Worm (Caenorhabditis elegans) whole organism, L4 larva: ENCODE data around the gene F34H10.3.
A peak's percentile ranks its signal among the peaks of the same experiment; 100 is the strongest.

ENCODE experiments used
- F37D6.2 ChIP-seq: sonication (generic microtip); optimal IDR thresholded peaks from 2 replicates; lab custom pipeline; 2016; ENCODE audit warnings: mild to moderate bottlenecking, missing genetic modification characterization, missing compliant biosample characterization
- R02D3.7 ChIP-seq: fragments of 150-350 bp; sonication (generic microtip); optimal IDR thresholded peaks from 3 replicates; lab custom pipeline; 2014; ENCODE audit warnings: missing biosample characterization, missing genetic modification characterization
- T20F7.1 ChIP-seq: fragments of 200-800 bp; sonication (Bioruptor generic); optimal IDR thresholded peaks from 2 replicates; lab custom pipeline; 2018; ENCODE audit warnings: mild to moderate bottlenecking, missing genetic modification characterization, missing compliant biosample characterization
- Y48G9A.11 ChIP-seq: fragments of 200-800 bp; sonication (Bioruptor generic); IDR thresholded peaks from 2 replicates; pipeline ENCODE4 v1.3.6; 2022; ENCODE audit warnings: missing genetic modification reagents, missing genetic modification characterization, missing compliant biosample characterization
- Y75B8A.6 ChIP-seq: fragments of 200-800 bp; sonication (Bioruptor generic); IDR thresholded peaks from 2 replicates; pipeline ENCODE4 v1.3.6; 2022; ENCODE audit warnings: missing genetic modification reagents, missing genetic modification characterization, missing compliant biosample characterization
- ZK546.5 ChIP-seq, 2 experiments: sonication (generic microtip); optimal IDR thresholded peaks; 2 replicates each; lab custom pipeline; 2017; ENCODE audit warnings: missing biosample characterization in 2 of 2, missing genetic modification characterization in 2 of 2
- aha-1 ChIP-seq: fragments of 150-350 bp; peaks from one replicate; lab custom pipeline; 2014; ENCODE audit warnings: missing biosample characterization, missing genetic modification characterization
- attf-4 ChIP-seq: sonication (generic microtip); optimal IDR thresholded peaks from 3 replicates; lab custom pipeline; 2017; ENCODE audit warnings: missing biosample characterization, missing genetic modification characterization
- ceh-44 ChIP-seq: fragments of 200-800 bp; sonication (Bioruptor generic); IDR thresholded peaks from 2 replicates; pipeline ENCODE4 v1.3.6; 2022; ENCODE audit warnings: missing genetic modification reagents, missing genetic modification characterization, missing compliant biosample characterization
- ces-1 ChIP-seq: fragments of 150-350 bp; sonication (generic microtip); optimal IDR thresholded peaks from 4 replicates; lab custom pipeline; 2014; ENCODE audit warnings: missing biosample characterization, missing genetic modification reagents, missing genetic modification characterization
- daf-12 ChIP-seq: fragments of 150-350 bp; optimal IDR thresholded peaks from 2 replicates; lab custom pipeline; 2014; ENCODE audit warnings: missing biosample characterization, missing genetic modification reagents, missing genetic modification characterization
- daf-8 ChIP-seq: fragments of 200-800 bp; sonication (Bioruptor generic); IDR thresholded peaks from 2 replicates; pipeline ENCODE4 v1.3.6; 2022; ENCODE audit warnings: missing genetic modification characterization, missing compliant biosample characterization
- dmd-9 ChIP-seq: fragments of 200-800 bp; sonication (Bioruptor generic); IDR thresholded peaks from 2 replicates; pipeline ENCODE4 v1.3.6; 2022; ENCODE audit warnings: missing genetic modification reagents, missing genetic modification characterization, missing compliant biosample characterization
- dpl-1 ChIP-seq: fragments of 150-350 bp; optimal IDR thresholded peaks from 2 replicates; lab custom pipeline; 2014; ENCODE audit warnings: missing biosample characterization, missing genetic modification reagents, missing genetic modification characterization
- egl-27 ChIP-seq: sonication (generic microtip); optimal IDR thresholded peaks from 3 replicates; lab custom pipeline; 2017; ENCODE audit warnings: missing biosample characterization, missing genetic modification reagents, missing genetic modification characterization
- fkh-10 ChIP-seq: fragments of 150-350 bp; optimal IDR thresholded peaks from 2 replicates; lab custom pipeline; 2014; ENCODE audit warnings: missing biosample characterization, missing genetic modification reagents, missing genetic modification characterization
- gei-8 ChIP-seq: fragments of 200-800 bp; sonication (Bioruptor generic); optimal IDR thresholded peaks from 2 replicates; lab custom pipeline; 2018; ENCODE audit warnings: mild to moderate bottlenecking, missing genetic modification characterization, missing compliant biosample characterization
- hif-1 ChIP-seq, 2 experiments: sonication (generic microtip); optimal IDR thresholded peaks; 2 replicates each; lab custom pipeline; 2016 to 2017; ENCODE audit warnings: missing compliant biosample characterization in 2 of 2, missing genetic modification characterization in 2 of 2, missing genetic modification reagents in 2 of 2, missing genotype in 2 of 2, mild to moderate bottlenecking in 1 of 2
- hlh-30 ChIP-seq: sonication (generic microtip); optimal IDR thresholded peaks from 2 replicates; lab custom pipeline; 2017; ENCODE audit warnings: antibody characterized with exemption, mild to moderate bottlenecking, missing genetic modification characterization, missing compliant biosample characterization; ENCODE audit not compliant: insufficient read depth
- hmg-1.1 ChIP-seq: fragments of 200-800 bp; sonication (Bioruptor generic); IDR thresholded peaks from 2 replicates; pipeline ENCODE4 v1.3.6; 2022; ENCODE audit warnings: missing genetic modification reagents, missing genetic modification characterization, missing compliant biosample characterization
- lim-7 ChIP-seq: fragments of 200-800 bp; sonication (Bioruptor generic); IDR thresholded peaks from 2 replicates; pipeline ENCODE4 v1.3.6; 2022; ENCODE audit warnings: missing genetic modification characterization, missing compliant biosample characterization
- lin-1 ChIP-seq: fragments of 200-800 bp; sonication (Bioruptor generic); IDR thresholded peaks from 2 replicates; pipeline ENCODE4 v1.3.6; 2022; ENCODE audit warnings: missing genetic modification reagents, missing genetic modification characterization, missing compliant biosample characterization
- lin-13 ChIP-seq: fragments of 150-350 bp; optimal IDR thresholded peaks from 2 replicates; lab custom pipeline; 2014; ENCODE audit warnings: missing biosample characterization, missing genetic modification reagents, missing genetic modification characterization
- lin-15B ChIP-seq: fragments of 150-350 bp; sonication (generic microtip); optimal IDR thresholded peaks from 3 replicates; lab custom pipeline; 2014; ENCODE audit warnings: missing biosample characterization, missing genetic modification characterization
- lin-29 ChIP-seq: fragments of 200-800 bp; sonication (Bioruptor generic); IDR thresholded peaks from 2 replicates; pipeline ENCODE4 v1.3.6; 2022; ENCODE audit warnings: missing genetic modification reagents, missing genetic modification characterization, missing compliant biosample characterization
- lin-38 ChIP-seq: fragments of 200-800 bp; sonication (Bioruptor generic); IDR thresholded peaks from 2 replicates; pipeline ENCODE4 v1.3.6; 2022; ENCODE audit warnings: missing genetic modification reagents, missing genetic modification characterization, missing compliant biosample characterization
- lir-3 ChIP-seq: sonication (generic microtip); optimal IDR thresholded peaks from 2 replicates; lab custom pipeline; 2016; ENCODE audit warnings: mild to moderate bottlenecking, missing genetic modification characterization, missing compliant biosample characterization
- lsy-2 ChIP-seq, 2 experiments: fragments of 150-350 bp in 1 of 2; sonication (generic microtip) in 1 of 2; optimal IDR thresholded peaks; 2 replicates each; lab custom pipeline; 2014 to 2017; ENCODE audit warnings: missing biosample characterization in 2 of 2, missing genetic modification characterization in 2 of 2
- madf-5 ChIP-seq, 2 experiments: fragments of 200-800 bp; sonication (Bioruptor generic); IDR thresholded peaks; 2 replicates each; pipeline ENCODE4 v1.3.6; 2022; ENCODE audit warnings: missing compliant biosample characterization in 2 of 2, missing genetic modification characterization in 2 of 2
- madf-9 ChIP-seq: fragments of 200-800 bp; sonication (Bioruptor generic); conservative IDR thresholded peaks from 2 replicates; pipeline ENCODE4 v1.3.6; 2022; ENCODE audit warnings: missing genetic modification reagents, missing genetic modification characterization, missing compliant biosample characterization
- mdt-29 ChIP-seq: fragments of 200-800 bp; sonication (Bioruptor generic); IDR thresholded peaks from 2 replicates; pipeline ENCODE4 v1.3.6; 2022; ENCODE audit warnings: missing genetic modification reagents, missing genetic modification characterization, missing compliant biosample characterization
- mep-1 ChIP-seq: fragments of 150-350 bp; sonication (generic microtip); optimal IDR thresholded peaks from 3 replicates; lab custom pipeline; 2014; ENCODE audit warnings: missing biosample characterization, missing genetic modification characterization
- mxl-2 ChIP-seq: fragments of 200-800 bp; sonication (Bioruptor generic); conservative IDR thresholded peaks from 2 replicates; pipeline ENCODE4 v1.3.6; 2022; ENCODE audit warnings: missing genetic modification reagents, missing genetic modification characterization, missing compliant biosample characterization
- nhr-10 ChIP-seq: fragments of 150-350 bp; optimal IDR thresholded peaks from 2 replicates; lab custom pipeline; 2014; ENCODE audit warnings: missing biosample characterization, missing genetic modification characterization
- nhr-102 ChIP-seq: sonication (generic microtip); optimal IDR thresholded peaks from 2 replicates; lab custom pipeline; 2016; ENCODE audit warnings: mild to moderate bottlenecking, missing genetic modification characterization, moderate library complexity, missing compliant biosample characterization
- nhr-237 ChIP-seq: sonication (generic microtip); optimal IDR thresholded peaks from 2 replicates; lab custom pipeline; 2017; ENCODE audit warnings: missing biosample characterization, missing genetic modification characterization
- nhr-25 ChIP-seq: sonication (generic microtip); optimal IDR thresholded peaks from 2 replicates; lab custom pipeline; 2017; ENCODE audit warnings: missing genetic modification characterization, mild to moderate bottlenecking, missing compliant biosample characterization, antibody characterized with exemption, moderate library complexity, borderline replicate concordance; ENCODE audit not compliant: insufficient read depth
- nhr-48 ChIP-seq: sonication (generic microtip); optimal IDR thresholded peaks from 2 replicates; lab custom pipeline; 2016; ENCODE audit warnings: mild to moderate bottlenecking, missing genetic modification characterization, missing compliant biosample characterization
- nhr-6 ChIP-seq: fragments of 150-350 bp; optimal IDR thresholded peaks from 2 replicates; lab custom pipeline; 2014; ENCODE audit warnings: missing biosample characterization, missing genetic modification characterization
- nhr-76 ChIP-seq: fragments of 150-350 bp; optimal IDR thresholded peaks from 2 replicates; lab custom pipeline; 2014; ENCODE audit warnings: missing biosample characterization, missing genetic modification characterization
- pha-4 ChIP-seq, 2 experiments: fragments of 150-350 bp in 1 of 2; fragments of 200-800 bp in 1 of 2; sonication (Bioruptor generic) in 1 of 2; IDR thresholded peaks in 1 of 2; optimal IDR thresholded peaks in 1 of 2; 2 replicates each; pipeline versions ENCODE4 v1.3.6 to Lab custom; 2014 to 2022; ENCODE audit warnings: missing genetic modification characterization in 2 of 2, missing genetic modification reagents in 2 of 2, missing biosample characterization in 1 of 2, missing compliant biosample characterization in 1 of 2
- pqm-1 ChIP-seq: sonication (generic microtip); optimal IDR thresholded peaks from 2 replicates; lab custom pipeline; 2017; ENCODE audit warnings: missing biosample characterization, missing genetic modification characterization
- sdz-12 ChIP-seq: fragments of 200-800 bp; sonication (Bioruptor generic); optimal IDR thresholded peaks from 2 replicates; lab custom pipeline; 2018; ENCODE audit warnings: mild to moderate bottlenecking, missing genetic modification characterization, missing compliant biosample characterization
- set-16 ChIP-seq: fragments of 200-800 bp; sonication (Bioruptor generic); IDR thresholded peaks from 2 replicates; pipeline ENCODE4 v1.3.6; 2022; ENCODE audit warnings: missing genetic modification reagents, missing genetic modification characterization, missing compliant biosample characterization
- spr-1 ChIP-seq: sonication (generic microtip); optimal IDR thresholded peaks from 2 replicates; lab custom pipeline; 2016; ENCODE audit warnings: mild to moderate bottlenecking, missing genetic modification characterization, missing compliant biosample characterization
- spr-3 ChIP-seq: fragments of 200-800 bp; sonication (Bioruptor generic); optimal IDR thresholded peaks from 2 replicates; lab custom pipeline; 2018; ENCODE audit warnings: mild to moderate bottlenecking, missing genetic modification characterization, missing compliant biosample characterization
- tag-97 ChIP-seq: fragments of 200-800 bp; sonication (Bioruptor generic); IDR thresholded peaks from 2 replicates; pipeline ENCODE4 v1.3.6; 2022; ENCODE audit warnings: missing genetic modification characterization, missing compliant biosample characterization
- tra-1 ChIP-seq: fragments of 200-800 bp; sonication (Bioruptor generic); IDR thresholded peaks from 2 replicates; pipeline ENCODE4 v1.3.6; 2022; ENCODE audit warnings: missing genetic modification reagents, missing genetic modification characterization, missing compliant biosample characterization
- zag-1 ChIP-seq: fragments of 150-350 bp; optimal IDR thresholded peaks from 2 replicates; lab custom pipeline; 2014; ENCODE audit warnings: missing biosample characterization, missing genetic modification characterization
- zfp-2 ChIP-seq: sonication (generic microtip); optimal IDR thresholded peaks from 2 replicates; lab custom pipeline; 2016; ENCODE audit warnings: mild to moderate bottlenecking, missing genetic modification characterization, missing compliant biosample characterization

F34H10.3 gene

ce11 chrX:9637700-9638099 is 2.9 kb upstream of the F34H10.3 start (continued):
- peak; percentile 46 for TF ChIP-seq T20F7.1 (GFP tag; lab: Kevin White, UChicago)
- TF ChIP-seq nhr-237 (tag; lab: Kevin White, UChicago) = no peak
- TF ChIP-seq nhr-102 = peak; percentile 73
- no peak for TF ChIP-seq nhr-10 (tag; lab: Kevin White, UChicago)
- TF ChIP-seq zfp-2 (tag; lab: Kevin White, UChicago) = no peak
- TF ChIP-seq spr-1 (tag; lab: Kevin White, UChicago) = peak; percentile 73
- TF ChIP-seq Y75B8A.6 = peak; percentile 71; the same call in 1 of the 2 replicates
- TF ChIP-seq aha-1 (tag; lab: Kevin White, UChicago) = peak; percentile 22
- TF ChIP-seq lin-29 (GFP tag; lab: Robert Waterston, UW) = peak; percentile 15; the same call in 1 of the 2 replicates
- peak; percentile 70 for TF ChIP-seq nhr-48 (tag; lab: Kevin White, UChicago)
- TF ChIP-seq ces-1 (GFP tag; lab: Kevin White, UChicago) = no peak
- TF ChIP-seq nhr-76 = no peak
- peak; percentile 91 for TF ChIP-seq ceh-44 (GFP tag; lab: Robert Waterston, UW)
- peak; percentile 83 for TF ChIP-seq madf-9 (GFP tag; lab: Robert Waterston, UW)
- TF ChIP-seq madf-5 (GFP tag; IDR thresholded peaks at IDR 0.05; lab: Robert Waterston, UW) = peak; percentile 86 to 87; a peak in 2 of 4 replicates
- peak; percentile 68; the same call in 1 of the 2 replicates for TF ChIP-seq dmd-9 (GFP tag; lab: Robert Waterston, UW)
- TF ChIP-seq egl-27 (tag; lab: Kevin White, UChicago) = no peak
- peak; percentile 90 for TF ChIP-seq tra-1 (GFP tag; lab: Robert Waterston, UW)
- no peak for TF ChIP-seq nhr-25 (tag; lab: Kevin White, UChicago)
- TF ChIP-seq lin-38 (GFP tag; lab: Robert Waterston, UW) = peak; percentile 75
- TF ChIP-seq mep-1 (tag; lab: Kevin White, UChicago) = peak; percentile 60
- no peak for TF ChIP-seq daf-8 (GFP tag; lab: Robert Waterston, UW)
- TF ChIP-seq lsy-2 (tag; optimal IDR thresholded peaks at IDR 0.05; lab: Kevin White, UChicago) = peak in 1 of 2 experiments; percentile 41
- no peak for TF ChIP-seq zag-1
- no peak for TF ChIP-seq lin-15B (tag; lab: Kevin White, UChicago)
- TF ChIP-seq ZK546.5 (tag; optimal IDR thresholded peaks at IDR 0.05; lab: Kevin White, UChicago) = no peak
- TF ChIP-seq F37D6.2 (tag; lab: Kevin White, UChicago) = peak; percentile 32
- TF ChIP-seq lin-13 = peak; percentile 1
- peak; percentile 19 for TF ChIP-seq dpl-1
- peak; percentile 61 for TF ChIP-seq sdz-12 (GFP tag; lab: Kevin White, UChicago)
- TF ChIP-seq lin-1 (GFP tag; lab: Robert Waterston, UW) = peak; percentile 81
- no peak for TF ChIP-seq daf-12
- TF ChIP-seq hif-1 (tag; optimal IDR thresholded peaks at IDR 0.05; lab: Kevin White, UChicago) = no peak
- peak; percentile 79 for TF ChIP-seq Y48G9A.11 (GFP tag; lab: Robert Waterston, UW)
- no peak for TF ChIP-seq nhr-6 (tag; lab: Kevin White, UChicago)
- TF ChIP-seq hlh-30 = no peak
- peak; percentile 63 for TF ChIP-seq spr-3 (GFP tag; lab: Kevin White, UChicago)
- no peak for TF ChIP-seq pqm-1 (tag; lab: Kevin White, UChicago)
- TF ChIP-seq lir-3 (tag; lab: Kevin White, UChicago) = peak; percentile 58
- peak; percentile 58 for TF ChIP-seq gei-8 (GFP tag; lab: Kevin White, UChicago)
- peak; percentile 87 for TF ChIP-seq hmg-1.1
- TF ChIP-seq mxl-2 (GFP tag; lab: Robert Waterston, UW) = peak; percentile 77
- no peak for TF ChIP-seq set-16
- no peak for TF ChIP-seq R02D3.7 (tag; lab: Kevin White, UChicago)
- TF ChIP-seq tag-97 (GFP tag; lab: Robert Waterston, UW) = 0 out of 2 replicates have a peak, but pooled peaks have one; percentile 65
- TF ChIP-seq pha-4 (GFP tag; IDR thresholded peaks at IDR 0.05; lab: Robert Waterston, UW) = peak; percentile 94
- TF ChIP-seq pha-4 (tag; optimal IDR thresholded peaks at IDR 0.05; lab: Kevin White, UChicago) = no peak
- peak; percentile 72; the same call in 1 of the 2 replicates for TF ChIP-seq mdt-29 (GFP tag; lab: Robert Waterston, UW)
- TF ChIP-seq fkh-10 (GFP tag; lab: Kevin White, UChicago) = no peak
- TF ChIP-seq lim-7 (GFP tag; lab: Robert Waterston, UW) = peak; percentile 95
- no peak for TF ChIP-seq attf-4 (tag; lab: Kevin White, UChicago)
